Worm (Caenorhabditis elegans): ENCODE measurements around the gene ztf-7.

ztf-7 gene

DNA sequence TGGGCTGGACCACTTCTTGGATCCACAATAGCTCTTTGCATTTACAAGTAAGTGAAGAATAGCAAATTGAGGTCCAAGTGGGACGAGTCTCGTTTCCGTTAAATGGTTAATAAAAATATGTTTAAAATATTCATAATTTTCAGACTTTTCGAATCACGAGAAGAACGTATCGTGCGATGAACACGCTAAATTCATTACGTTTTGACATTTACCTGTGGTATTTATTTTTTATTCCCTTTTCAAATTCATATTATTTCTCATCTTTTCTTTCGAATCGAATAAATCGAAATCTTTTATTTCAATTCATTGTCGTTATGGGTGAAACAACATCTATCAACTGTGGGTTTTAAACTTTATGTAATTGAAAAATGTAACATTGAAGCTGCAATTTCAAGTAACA is 50.1 kb downstream of the ztf-7 start, which contains the start of gene marc-1:
marc-1 (plus strand) TSS at position 301 of the 400 bp plus-strand sequence.
- no peak for TF ChIP-seq dmd-4 (tag; optimal IDR thresholded peaks at IDR 0.05)
- no peak for TF ChIP-seq snpc-4 (tag; optimal IDR thresholded peaks at IDR 0.05)
- no peak for TF ChIP-seq ztf-4 (tag; optimal IDR thresholded peaks at IDR 0.05)
- no peak for TF ChIP-seq ztf-11 (tag; optimal IDR thresholded peaks at IDR 0.05)
- TF ChIP-seq nhr-237 (tag; optimal IDR thresholded peaks at IDR 0.05): no peak

DNA sequence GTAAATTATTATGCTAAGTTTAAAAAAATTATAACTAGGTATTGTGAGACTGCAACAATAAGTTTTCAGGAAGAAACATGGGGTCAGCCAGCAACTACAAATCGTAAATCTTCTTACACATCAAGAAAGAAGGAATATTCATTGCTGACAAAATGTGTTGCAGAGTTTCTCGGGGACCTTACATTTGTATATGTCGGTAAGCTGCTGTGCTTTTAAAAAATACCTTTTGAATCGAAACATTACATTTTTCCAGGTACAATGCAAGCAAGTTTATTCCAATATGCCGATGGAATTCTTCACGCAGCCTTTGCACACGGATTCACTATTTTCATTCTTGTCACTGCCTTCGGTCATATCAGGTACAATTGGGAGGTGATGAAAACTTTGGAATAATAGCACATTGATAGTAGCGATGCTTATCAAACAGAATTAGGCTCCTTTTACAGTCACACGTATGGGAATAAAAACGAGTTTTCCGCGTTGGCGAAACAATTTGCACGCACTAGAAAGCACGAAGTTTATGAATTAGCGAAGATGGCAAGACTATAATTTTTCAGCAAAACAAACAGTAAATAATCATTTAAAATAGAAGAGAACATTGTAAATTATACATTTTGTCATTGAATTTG is 51.3 kb downstream of the ztf-7 start:
- no peak for TF ChIP-seq ztf-11 (tag; optimal IDR thresholded peaks at IDR 0.05)
- TF ChIP-seq sma-9 (GFP tag; optimal IDR thresholded peaks at IDR 0.05): peak; percentile 24
- TF ChIP-seq sma-9 (tag; optimal IDR thresholded peaks at IDR 0.05): no peak
- TF ChIP-seq crh-2 (tag; optimal IDR thresholded peaks at IDR 0.05): peak; percentile 18
- peak; percentile 71 for TF ChIP-seq fos-1 (tag; optimal IDR thresholded peaks at IDR 0.05)

DNA sequence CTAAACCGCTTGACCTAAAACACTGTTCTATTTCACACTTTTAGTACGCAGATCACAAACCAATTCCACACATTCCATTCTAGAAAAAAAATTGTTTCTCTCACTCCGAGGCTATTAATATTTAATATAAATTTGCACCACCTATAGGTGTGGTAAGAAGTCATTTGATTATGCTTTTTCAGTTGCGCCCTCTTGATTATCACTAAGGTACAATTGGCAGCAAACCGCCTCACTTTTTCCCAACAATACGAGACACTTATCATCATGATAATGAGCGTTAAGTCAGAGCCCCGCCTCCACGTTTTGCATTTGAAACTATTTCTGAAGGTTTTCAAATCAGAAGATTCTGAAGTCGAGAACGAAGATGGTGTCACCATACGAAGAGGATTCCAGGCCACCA is 52.2 kb downstream of the ztf-7 start, which contains the start of gene aqp-4:
aqp-4 (plus strand) TSS at position 270 of the 400 bp plus-strand sequence.
- TF ChIP-seq fos-1 (tag; optimal IDR thresholded peaks at IDR 0.05): peak; percentile 78
- TF ChIP-seq crh-2 (tag; optimal IDR thresholded peaks at IDR 0.05): peak; percentile 25
- TF ChIP-seq elt-3 (tag; optimal IDR thresholded peaks at IDR 0.05): no peak
- no peak for TF ChIP-seq gmeb-1 (tag; optimal IDR thresholded peaks at IDR 0.05)
- TF ChIP-seq sma-9 (GFP tag; optimal IDR thresholded peaks at IDR 0.05): no peak
- no peak for TF ChIP-seq sma-9 (tag; optimal IDR thresholded peaks at IDR 0.05)
- no peak for TF ChIP-seq R02D3.7 (tag; optimal IDR thresholded peaks at IDR 0.05)
